Worm (Caenorhabditis elegans) whole organism, L4 larva: ENCODE results near the gene srw-86.

Experiments
- F26F4.8 ChIP-seq: fragments of 200-800 bp; sonication (Bioruptor generic); conservative IDR thresholded peaks from 2 replicates; pipeline ENCODE4 v1.3.6; 2022; ENCODE audit warnings: missing genetic modification characterization, missing compliant biosample characterization
- Y48G9A.11 ChIP-seq: fragments of 200-800 bp; sonication (Bioruptor generic); IDR thresholded peaks from 2 replicates; pipeline ENCODE4 v1.3.6; 2022; ENCODE audit warnings: missing genetic modification reagents, missing genetic modification characterization, missing compliant biosample characterization
- daf-19 ChIP-seq: fragments of 200-800 bp; sonication (Bioruptor generic); conservative IDR thresholded peaks from 2 replicates; pipeline ENCODE4 v1.3.6; 2022; ENCODE audit warnings: missing genetic modification characterization, missing compliant biosample characterization
- dpl-1 ChIP-seq: fragments of 150-350 bp; optimal IDR thresholded peaks from 2 replicates; lab custom pipeline; 2014; ENCODE audit warnings: missing biosample characterization, missing genetic modification reagents, missing genetic modification characterization
- hlh-11 ChIP-seq: fragments of 200-800 bp; sonication (Bioruptor generic); optimal IDR thresholded peaks from 2 replicates; lab custom pipeline; 2018; ENCODE audit warnings: mild to moderate bottlenecking, missing genetic modification characterization, missing compliant biosample characterization
- lin-13 ChIP-seq: fragments of 150-350 bp; optimal IDR thresholded peaks from 2 replicates; lab custom pipeline; 2014; ENCODE audit warnings: missing biosample characterization, missing genetic modification reagents, missing genetic modification characterization
- snpc-4 ChIP-seq: fragments of 150-350 bp; optimal IDR thresholded peaks from 2 replicates; lab custom pipeline; 2014; ENCODE audit warnings: missing biosample characterization, missing genetic modification characterization
- zip-2 ChIP-seq: fragments of 150-350 bp; optimal IDR thresholded peaks from 2 replicates; lab custom pipeline; 2014; ENCODE audit warnings: missing biosample characterization, missing genetic modification characterization

- TF ChIP-seq F26F4.8 (GFP tag; lab: Robert Waterston, UW) (no peak), lin-13 (GFP tag; lab: Kevin White, UChicago) (no peak), hlh-11 (no peak), daf-19 (GFP tag; lab: Robert Waterston, UW) (no peak), snpc-4 (tag; lab: Kevin White, UChicago) (no peak), zip-2 (tag; lab: Kevin White, UChicago) (no peak), Y48G9A.11 (GFP tag; lab: Robert Waterston, UW) (no peak), dpl-1 (GFP tag; lab: Kevin White, UChicago) (no peak)
Observed at ce11 chrV:19370189-19370588, 30.3 kb downstream of the srw-86 start, which contains the start of gene Y43F8A.1.
